Fruit fly (Drosophila melanogaster) whole organism, pupa: ENCODE results near the gene CG11560.

Experiments used
- CG10348 ChIP-seq: fragments of 200-800 bp; sonication (Bioruptor generic); IDR thresholded peaks from 2 replicates; pipeline ENCODE4 v1.3.6; 2022; ENCODE audit warnings: missing biosample characterization, missing genetic modification characterization
- CG12605 ChIP-seq: fragments of 200-800 bp; sonication (Bioruptor generic); IDR thresholded peaks from 2 replicates; pipeline ENCODE4 v1.3.6; 2022; ENCODE audit warnings: missing biosample characterization, missing genetic modification characterization
- CG13204 ChIP-seq: fragments of 200-800 bp; sonication (Bioruptor generic); optimal IDR thresholded peaks from 2 replicates; lab custom pipeline; 2018; ENCODE audit warnings: missing biosample characterization, mild to moderate bottlenecking, missing genetic modification characterization, moderate library complexity
- CG14655 ChIP-seq: fragments of 200-800 bp; sonication (Bioruptor generic); optimal IDR thresholded peaks from 3 replicates; lab custom pipeline; 2017; ENCODE audit warnings: mild to moderate bottlenecking, missing biosample characterization, missing genetic modification reagents, missing genetic modification characterization
- CG15710 ChIP-seq: fragments of 200-800 bp; sonication (Bioruptor generic); optimal IDR thresholded peaks from 2 replicates; lab custom pipeline; 2018; ENCODE audit warnings: missing biosample characterization, mild to moderate bottlenecking, missing genetic modification characterization, moderate library complexity
- CG34367 ChIP-seq: fragments of 200-800 bp; sonication (Bioruptor generic); optimal IDR thresholded peaks from 2 replicates; lab custom pipeline; 2018; ENCODE audit warnings: missing biosample characterization, mild to moderate bottlenecking, missing genetic modification characterization
- CG4496 ChIP-seq: fragments of 200-800 bp; sonication (Bioruptor generic); IDR thresholded peaks from 3 replicates; pipeline ENCODE4 v1.3.6; 2022; ENCODE audit warnings: missing biosample characterization, missing genetic modification characterization
- CG8301 ChIP-seq: fragments of 200-800 bp; sonication (Bioruptor generic); optimal IDR thresholded peaks from 2 replicates; lab custom pipeline; 2018; ENCODE audit warnings: missing biosample characterization, mild to moderate bottlenecking, missing genetic modification characterization
- CG9948 ChIP-seq: fragments of 200-800 bp; sonication (Bioruptor generic); optimal IDR thresholded peaks from 2 replicates; lab custom pipeline; 2018; ENCODE audit warnings: missing biosample characterization, mild to moderate bottlenecking, missing genetic modification characterization, moderate library complexity
- EcR ChIP-seq: fragments of 200-800 bp; sonication (Bioruptor generic); optimal IDR thresholded peaks from 3 replicates; lab custom pipeline; 2019; ENCODE audit warnings: missing biosample characterization, missing genetic modification characterization, mild to moderate bottlenecking, moderate library complexity, missing genetic modification reagents
- Ets98B ChIP-seq: fragments of 200-800 bp; sonication (Bioruptor generic); IDR thresholded peaks from 2 replicates; pipeline ENCODE4 v1.3.6; 2022; ENCODE audit warnings: missing biosample characterization, missing genetic modification characterization
- Pif1A ChIP-seq: fragments of 200-800 bp; sonication (Bioruptor generic); optimal IDR thresholded peaks from 3 replicates; lab custom pipeline; 2016; ENCODE audit warnings: missing biosample characterization, missing genetic modification characterization
- Pif1B ChIP-seq: fragments of 200-800 bp; sonication (Bioruptor generic); optimal IDR thresholded peaks from 3 replicates; lab custom pipeline; 2016; ENCODE audit warnings: missing biosample characterization, missing genetic modification characterization
- rn ChIP-seq: fragments of 200-800 bp; sonication (Bioruptor generic); IDR thresholded peaks from 2 replicates; pipeline ENCODE4 v1.3.6; 2022; ENCODE audit warnings: missing biosample characterization, missing genetic modification characterization

dm6 chr3L:12109045-12109632 lies 10.7 kb upstream of the CG11560 start:
- TF ChIP-seq Pif1B (GFP tag; lab: Kevin White, UChicago) (peak; percentile 16), Pif1A (GFP tag; lab: Kevin White, UChicago) (peak; percentile 42), CG15710 (tag; lab: Kevin White, UChicago) (peak; percentile 31), CG12605 (no peak), rn (GFP tag; lab: Robert Waterston, UW) (no peak), CG10348 (no peak), EcR (GFP tag; lab: Kevin White, UChicago) (peak; percentile 68), CG9948 (tag; lab: Kevin White, UChicago) (peak; percentile 23), Ets98B (GFP tag; lab: Robert Waterston, UW) (no peak; the same call in 1 of the 2 replicates), CG14655 (peak; percentile 73), CG8301 (tag; lab: Kevin White, UChicago) (peak; percentile 61), CG4496 (GFP tag; lab: Robert Waterston, UW) (peak; percentile 10; the same call in 1 of the 3 replicates), CG13204 (GFP tag; lab: Kevin White, UChicago) (peak; percentile 49), CG34367 (tag; lab: Kevin White, UChicago) (no peak)
